1 fruit fly cellular context compared by ENCODE assay signal in the genomic region with DNA sequence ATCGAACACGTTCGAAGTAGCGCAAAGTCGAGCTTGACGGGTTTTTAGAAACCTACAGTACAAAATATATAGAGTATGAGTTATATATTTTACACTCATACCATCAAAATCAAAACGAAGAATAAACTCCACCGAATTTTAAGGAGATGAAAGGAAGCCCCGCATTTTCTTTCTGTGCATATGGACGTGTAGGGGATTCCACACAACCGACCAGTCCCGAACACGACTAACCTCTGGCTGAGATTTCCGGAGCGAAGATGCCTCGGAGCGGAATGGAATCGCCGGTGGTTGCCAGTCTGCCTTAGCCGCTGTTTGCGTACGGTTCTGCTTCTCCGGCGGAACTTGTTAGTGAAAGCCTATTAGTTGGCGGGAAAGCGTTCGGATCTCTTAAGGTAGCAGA.
A peak's percentile ranks its signal among the peaks of the same experiment; 100 is the strongest.
TF ChIP-seq lines count a peak whose summit lies in the region.

No protein-coding gene starts in this region.

TF ChIP-seq in whole organism, embryonic, 481 proteins besides CTCF, POLR2A, EP300 and RAD21 (continued from another document and continues in another):
- TF ChIP-seq sna (GFP tag; IDR thresholded peaks at IDR 0.05; lab: Robert Waterston, UW; ENCODE audit: partially characterized antibody) (no peak), CG11398 (GFP tag; optimal IDR thresholded peaks at IDR 0.05; lab: Kevin White, UChicago) (peak; percentile 95), CG17328 (GFP tag; IDR thresholded peaks at IDR 0.05; lab: Robert Waterston, UW) (peak; percentile 96), eve (GFP tag; optimal IDR thresholded peaks at IDR 0.05; lab: Kevin White, UChicago) (peak in 1 of 2 experiments; percentile 94), tin (GFP tag; optimal IDR thresholded peaks at IDR 0.05; lab: Kevin White, UChicago) (peak; percentile 96), Awh (GFP tag; IDR thresholded peaks at IDR 0.05; lab: Robert Waterston, UW) (peak; percentile 96), CG4360 (GFP tag; IDR thresholded peaks at IDR 0.05; lab: Robert Waterston, UW) (peak; percentile 79), sug (tag; optimal IDR thresholded peaks at IDR 0.05; lab: Kevin White, UChicago) (peak; percentile 88), CG8765 (GFP tag; IDR thresholded peaks at IDR 0.05; lab: Robert Waterston, UW) (peak; percentile 91), Drgx (GFP tag; IDR thresholded peaks at IDR 0.05; lab: Robert Waterston, UW) (peak; percentile 99), Doc2 (GFP tag; IDR thresholded peaks at IDR 0.05; lab: Robert Waterston, UW) (peak; percentile 92), D (optimal IDR thresholded peaks at IDR 0.05; lab: Kevin White, UChicago) (no peak), D (GFP tag; optimal IDR thresholded peaks at IDR 0.05; lab: Kevin White, UChicago) (peak; percentile 92), zf30C (GFP tag; optimal IDR thresholded peaks at IDR 0.05; lab: Kevin White, UChicago) (peak; percentile 22), Ptx1 (GFP tag; IDR thresholded peaks at IDR 0.05; lab: Robert Waterston, UW) (peak; percentile 99), Dip2 (GFP tag; IDR thresholded peaks at IDR 0.05; lab: Robert Waterston, UW) (peak; percentile 74), CG17912 (GFP tag; optimal IDR thresholded peaks at IDR 0.05; lab: Kevin White, UChicago) (no peak), usp (GFP tag; optimal IDR thresholded peaks at IDR 0.05; lab: Kevin White, UChicago) (no peak), Dbx (GFP tag; IDR thresholded peaks at IDR 0.05; lab: Robert Waterston, UW) (peak; percentile 98), CG4424 (GFP tag; optimal IDR thresholded peaks at IDR 0.05; lab: Kevin White, UChicago) (peak; percentile 96), nmo (GFP tag; optimal IDR thresholded peaks at IDR 0.05; lab: Kevin White, UChicago) (peak; percentile 97), CG18599 (GFP tag; optimal IDR thresholded peaks at IDR 0.05; lab: Kevin White, UChicago) (peak; percentile 98), Myb (GFP tag; optimal IDR thresholded peaks at IDR 0.05; lab: Kevin White, UChicago) (peak; percentile 92), Dip3 (GFP tag; optimal IDR thresholded peaks at IDR 0.05; lab: Kevin White, UChicago) (peak; percentile 97), D19B (GFP tag; optimal IDR thresholded peaks at IDR 0.05; lab: Kevin White, UChicago) (peak; percentile 92), wdn (GFP tag; IDR thresholded peaks at IDR 0.05; lab: Robert Waterston, UW) (peak; percentile 97), ap (GFP tag; IDR thresholded peaks at IDR 0.05; lab: Robert Waterston, UW) (peak; percentile 93), Sry-δ (GFP tag; optimal IDR thresholded peaks at IDR 0.05; lab: Kevin White, UChicago) (peak; percentile 69), dm (GFP tag; optimal IDR thresholded peaks at IDR 0.05; lab: Kevin White, UChicago) (peak; percentile 94), CG10321 (GFP tag; IDR thresholded peaks at IDR 0.05; lab: Robert Waterston, UW) (peak; percentile 74), shn (GFP tag; optimal IDR thresholded peaks at IDR 0.05; lab: Kevin White, UChicago) (peak; percentile 98), Hey (tag; optimal IDR thresholded peaks at IDR 0.05; lab: Kevin White, UChicago) (peak; percentile 70), Sox100B (GFP tag; optimal IDR thresholded peaks at IDR 0.05; lab: Kevin White, UChicago) (peak; percentile 93), maf-S (GFP tag; optimal IDR thresholded peaks at IDR 0.05; lab: Kevin White, UChicago) (peak; percentile 97), CG12744 (GFP tag; optimal IDR thresholded peaks at IDR 0.05; lab: Kevin White, UChicago) (peak; percentile 97), ERR (GFP tag; optimal IDR thresholded peaks at IDR 0.05; lab: Kevin White, UChicago) (peak; percentile 96), cg (GFP tag; optimal IDR thresholded peaks at IDR 0.05; lab: Kevin White, UChicago) (no peak), CG9932 (GFP tag; IDR thresholded peaks at IDR 0.05; lab: Robert Waterston, UW) (peak; percentile 99), CG12104 (GFP tag; optimal IDR thresholded peaks at IDR 0.05; lab: Kevin White, UChicago) (peak; percentile 93), CG34422 (GFP tag; IDR thresholded peaks at IDR 0.05; lab: Robert Waterston, UW) (peak; percentile 99), CG6854 (GFP tag; optimal IDR thresholded peaks at IDR 0.05; lab: Kevin White, UChicago) (peak; percentile 92), Spps (tag; optimal IDR thresholded peaks at IDR 0.05; lab: Kevin White, UChicago) (peak; percentile 87), CG43689 (GFP tag; IDR thresholded peaks at IDR 0.05; lab: Robert Waterston, UW) (peak; percentile 92), ttk (GFP tag; IDR thresholded peaks at IDR 0.05; lab: Robert Waterston, UW) (peak; percentile 97), pnt (GFP tag; optimal IDR thresholded peaks at IDR 0.05; lab: Kevin White, UChicago) (peak; percentile 98), Camta (GFP tag; optimal IDR thresholded peaks at IDR 0.05; lab: Kevin White, UChicago) (peak; percentile 94), CG11696 (GFP tag; IDR thresholded peaks at IDR 0.05; lab: Robert Waterston, UW) (peak; percentile 93), run (tag; optimal IDR thresholded peaks at IDR 0.05; lab: Kevin White, UChicago) (peak; percentile 93), CG31224 (GFP tag; IDR thresholded peaks at IDR 0.05; lab: Robert Waterston, UW) (peak; percentile 95), twi (tag; optimal IDR thresholded peaks at IDR 0.05; lab: Kevin White, UChicago) (peak; percentile 86), ham (GFP tag; IDR thresholded peaks at IDR 0.05; lab: Robert Waterston, UW) (peak; percentile 96), CG11456 (GFP tag; IDR thresholded peaks at IDR 0.05; lab: Robert Waterston, UW) (peak; percentile 99), Usf (GFP tag; optimal IDR thresholded peaks at IDR 0.05; lab: Kevin White, UChicago) (peak; percentile 96), CG8924 (tag; optimal IDR thresholded peaks at IDR 0.05; lab: Kevin White, UChicago) (peak; percentile 96), CG3838 (GFP tag; optimal IDR thresholded peaks at IDR 0.05; lab: Kevin White, UChicago) (peak; percentile 95), luna (GFP tag; optimal IDR thresholded peaks at IDR 0.05; lab: Kevin White, UChicago) (peak; percentile 91), CG2129 (GFP tag; IDR thresholded peaks at IDR 0.05; lab: Robert Waterston, UW; ENCODE audit: partially characterized antibody) (no peak), CHES-1-like (GFP tag; optimal IDR thresholded peaks at IDR 0.05; lab: Kevin White, UChicago) (peak; percentile 98), CG13123 (GFP tag; optimal IDR thresholded peaks at IDR 0.05; lab: Kevin White, UChicago) (peak; percentile 88), CG8089 (GFP tag; optimal IDR thresholded peaks at IDR 0.05; lab: Kevin White, UChicago) (peak; percentile 95), CG4820 (GFP tag; optimal IDR thresholded peaks at IDR 0.05; lab: Kevin White, UChicago) (peak; percentile 93), TFAM (GFP tag; optimal IDR thresholded peaks at IDR 0.05; lab: Kevin White, UChicago) (peak; percentile 59), hb (GFP tag; IDR thresholded peaks at IDR 0.05; lab: Robert Waterston, UW; ENCODE audit: partially characterized antibody) (no peak), CG12769 (tag; optimal IDR thresholded peaks at IDR 0.05; lab: Kevin White, UChicago) (peak; percentile 97), CG11085 (GFP tag; IDR thresholded peaks at IDR 0.05; lab: Robert Waterston, UW) (peak; percentile 96), CG31365 (tag; optimal IDR thresholded peaks at IDR 0.05; lab: Kevin White, UChicago) (peak; percentile 77), CG14667 (GFP tag; IDR thresholded peaks at IDR 0.05; lab: Robert Waterston, UW) (peak; percentile 97), Ravus (GFP tag; IDR thresholded peaks at IDR 0.05; lab: Robert Waterston, UW) (peak; percentile 90), Dll (GFP tag; IDR thresholded peaks at IDR 0.05; lab: Robert Waterston, UW; ENCODE audit: partially characterized antibody) (no peak), CG15479 (GFP tag; optimal IDR thresholded peaks at IDR 0.05; lab: Kevin White, UChicago) (no peak), CG13775 (GFP tag; optimal IDR thresholded peaks at IDR 0.05; lab: Kevin White, UChicago) (peak; percentile 95), sr (GFP tag; IDR thresholded peaks at IDR 0.05; lab: Robert Waterston, UW) (peak; percentile 95), CG5245 (GFP tag; optimal IDR thresholded peaks at IDR 0.05; lab: Kevin White, UChicago) (peak; percentile 92), slbo (GFP tag; IDR thresholded peaks at IDR 0.05; lab: Robert Waterston, UW) (peak; percentile 99), CG3163 (GFP tag; optimal IDR thresholded peaks at IDR 0.05; lab: Kevin White, UChicago) (peak; percentile 89), Jarid2 (GFP tag; optimal IDR thresholded peaks at IDR 0.05; lab: Kevin White, UChicago) (peak; percentile 85), stc (GFP tag; IDR thresholded peaks at IDR 0.05; lab: Robert Waterston, UW) (peak; percentile 97), MTF-1 (GFP tag; optimal IDR thresholded peaks at IDR 0.05; lab: Kevin White, UChicago; ENCODE audit: borderline replicate concordance) (peak; percentile 73), ssp (GFP tag; IDR thresholded peaks at IDR 0.05; lab: Robert Waterston, UW) (peak; percentile 91), D19A (tag; optimal IDR thresholded peaks at IDR 0.05; lab: Kevin White, UChicago) (peak; percentile 94), CG18476 (GFP tag; optimal IDR thresholded peaks at IDR 0.05; lab: Kevin White, UChicago) (peak; percentile 91), Atf-2 (GFP tag; optimal IDR thresholded peaks at IDR 0.05; lab: Kevin White, UChicago) (peak; percentile 95), CG14014 (GFP tag; IDR thresholded peaks at IDR 0.05; lab: Robert Waterston, UW) (peak; percentile 97), chinmo (GFP tag; IDR thresholded peaks at IDR 0.05; lab: Robert Waterston, UW; ENCODE audit: partially characterized antibody) (0 out of 4 replicates have a peak, but pooled peaks have one; percentile 32), chm (GFP tag; IDR thresholded peaks at IDR 0.05; lab: Robert Waterston, UW) (peak; percentile 95), CG8478 (optimal IDR thresholded peaks at IDR 0.05; lab: Kevin White, UChicago) (no peak), gro (GFP tag; optimal IDR thresholded peaks at IDR 0.05; lab: Kevin White, UChicago) (peak; percentile 99), CG16815 (GFP tag; optimal IDR thresholded peaks at IDR 0.05; lab: Kevin White, UChicago) (peak; percentile 96), hbn (GFP tag; IDR thresholded peaks at IDR 0.05; lab: Robert Waterston, UW; ENCODE audit: partially characterized antibody) (no peak), tgo (GFP tag; IDR thresholded peaks at IDR 0.05; lab: Robert Waterston, UW) (peak; percentile 98), CG17385 (GFP tag; optimal IDR thresholded peaks at IDR 0.05; lab: Kevin White, UChicago) (peak; percentile 90), tup (GFP tag; optimal IDR thresholded peaks at IDR 0.05; lab: Kevin White, UChicago) (peak; percentile 87), CG17359 (tag; optimal IDR thresholded peaks at IDR 0.05; lab: Kevin White, UChicago) (peak; percentile 97), Ets97D (GFP tag; optimal IDR thresholded peaks at IDR 0.05; lab: Kevin White, UChicago) (peak; percentile 92), CG11504 (tag; optimal IDR thresholded peaks at IDR 0.05; lab: Kevin White, UChicago) (peak; percentile 96), corto (GFP tag; optimal IDR thresholded peaks at IDR 0.05; lab: Kevin White, UChicago) (peak; percentile 93), dati (GFP tag; IDR thresholded peaks at IDR 0.05; lab: Robert Waterston, UW) (peak; percentile 91), CG11723 (GFP tag; optimal IDR thresholded peaks at IDR 0.05; lab: Kevin White, UChicago) (peak; percentile 90), CG2712 (tag; optimal IDR thresholded peaks at IDR 0.05; lab: Kevin White, UChicago) (peak; percentile 98), gem (tag; optimal IDR thresholded peaks at IDR 0.05; lab: Kevin White, UChicago) (peak; percentile 99), onecut (GFP tag; IDR thresholded peaks at IDR 0.05; lab: Robert Waterston, UW) (peak; percentile 89), pfk (GFP tag; optimal IDR thresholded peaks at IDR 0.05; lab: Kevin White, UChicago) (no peak), Opbp (GFP tag; IDR thresholded peaks at IDR 0.05; lab: Robert Waterston, UW; ENCODE audit: partially characterized antibody) (no peak), Tbp (GFP tag; optimal IDR thresholded peaks at IDR 0.05; lab: Kevin White, UChicago) (no peak), Bgb (GFP tag; IDR thresholded peaks at IDR 0.05; lab: Robert Waterston, UW; ENCODE audit: partially characterized antibody) (no peak), CG8290 (GFP tag; optimal IDR thresholded peaks at IDR 0.05; lab: Kevin White, UChicago) (peak; percentile 92), CG8290 (tag; optimal IDR thresholded peaks at IDR 0.05; lab: Kevin White, UChicago) (peak in 1 of 2 experiments; percentile 94), ftz-f1 (GFP tag; optimal IDR thresholded peaks at IDR 0.05; lab: Kevin White, UChicago) (peak; percentile 94), schlank (tag; optimal IDR thresholded peaks at IDR 0.05; lab: Kevin White, UChicago) (peak; percentile 94), CG3995 (GFP tag; optimal IDR thresholded peaks at IDR 0.05; lab: Kevin White, UChicago) (peak; percentile 73), CG11560 (tag; IDR thresholded peaks at IDR 0.05; lab: Robert Waterston, UW) (peak; percentile 91), her (GFP tag; optimal IDR thresholded peaks at IDR 0.05; lab: Kevin White, UChicago) (peak; percentile 95), Nf-YB (GFP tag; optimal IDR thresholded peaks at IDR 0.05; lab: Kevin White, UChicago) (peak; percentile 85), tll (GFP tag; optimal IDR thresholded peaks at IDR 0.05; lab: Kevin White, UChicago) (peak in 1 of 2 experiments; percentile 29), CG10462 (GFP tag; optimal IDR thresholded peaks at IDR 0.05; lab: Kevin White, UChicago) (peak; percentile 92), bbx (GFP tag; IDR thresholded peaks at IDR 0.05; lab: Robert Waterston, UW; ENCODE audit: partially characterized antibody) (no peak), CG14965 (GFP tag; optimal IDR thresholded peaks at IDR 0.05; lab: Kevin White, UChicago; ENCODE audit: borderline replicate concordance) (peak; percentile 68), Hsf (GFP tag; optimal IDR thresholded peaks at IDR 0.05; lab: Kevin White, UChicago) (peak; percentile 98), CG31441 (GFP tag; IDR thresholded peaks at IDR 0.05; lab: Robert Waterston, UW) (peak; percentile 98), CG4617 (GFP tag; optimal IDR thresholded peaks at IDR 0.05; lab: Kevin White, UChicago; ENCODE audit: borderline replicate concordance) (peak; percentile 90), CG15601 (tag; optimal IDR thresholded peaks at IDR 0.05; lab: Kevin White, UChicago) (peak; percentile 94), CG4730 (GFP tag; IDR thresholded peaks at IDR 0.05; lab: Robert Waterston, UW) (peak; percentile 97), sim (GFP tag; IDR thresholded peaks at IDR 0.05; lab: Robert Waterston, UW) (peak; percentile 94), mirr (GFP tag; optimal IDR thresholded peaks at IDR 0.05; lab: Kevin White, UChicago) (peak; percentile 75), vfl (GFP tag; optimal IDR thresholded peaks at IDR 0.05; lab: Kevin White, UChicago) (peak; percentile 98)
